Worm (Caenorhabditis elegans) whole organism, mixed stage, embryonic: ENCODE data around the gene F46F5.7.

Source experiments
- ceh-39 ChIP-seq: fragments of 150-350 bp; optimal IDR thresholded peaks from 2 replicates; lab custom pipeline; 2014; ENCODE audit warnings: missing biosample characterization, missing genetic modification characterization
- lin-13 ChIP-seq: fragments of 150-350 bp; optimal IDR thresholded peaks from 2 replicates; lab custom pipeline; 2014; ENCODE audit warnings: missing biosample characterization, missing genetic modification characterization
- lin-32 ChIP-seq: fragments of 200-800 bp; sonication (Bioruptor generic); optimal IDR thresholded peaks from 2 replicates; lab custom pipeline; 2018; ENCODE audit warnings: mild to moderate bottlenecking, missing genetic modification characterization, missing compliant biosample characterization
- lsy-2 ChIP-seq: fragments of 150-350 bp; optimal IDR thresholded peaks from 2 replicates; lab custom pipeline; 2014; ENCODE audit warnings: missing biosample characterization, missing genetic modification characterization
- mep-1 ChIP-seq: fragments of 150-350 bp; optimal IDR thresholded peaks from 2 replicates; lab custom pipeline; 2017; ENCODE audit warnings: missing biosample characterization, missing genetic modification reagents, missing genetic modification characterization, inconsistent platforms
- nhr-12 ChIP-seq: fragments of 150-350 bp; optimal IDR thresholded peaks from 2 replicates; lab custom pipeline; 2014; ENCODE audit warnings: missing biosample characterization, missing genetic modification characterization
- nhr-2 ChIP-seq: fragments of 150-350 bp; optimal IDR thresholded peaks from 2 replicates; lab custom pipeline; 2014; ENCODE audit warnings: missing biosample characterization, missing genetic modification characterization
- nhr-237 ChIP-seq: fragments of 150-350 bp; optimal IDR thresholded peaks from 2 replicates; lab custom pipeline; 2014; ENCODE audit warnings: missing biosample characterization, missing genetic modification characterization
- nhr-76 ChIP-seq: sonication (generic microtip); optimal IDR thresholded peaks from 2 replicates; lab custom pipeline; 2017; ENCODE audit warnings: missing biosample characterization, missing genetic modification characterization
- pha-4 ChIP-seq: fragments of 150-350 bp; optimal IDR thresholded peaks from 2 replicates; lab custom pipeline; 2018; ENCODE audit warnings: missing biosample characterization, missing genetic modification reagents, missing genetic modification characterization
- tbx-8 ChIP-seq: fragments of 200-800 bp; sonication (Bioruptor generic); optimal IDR thresholded peaks from 2 replicates; lab custom pipeline; 2018; ENCODE audit warnings: mild to moderate bottlenecking, missing genetic modification characterization, moderate library complexity, missing compliant biosample characterization
- unc-39 ChIP-seq: fragments of 150-350 bp; optimal IDR thresholded peaks from 2 replicates; lab custom pipeline; 2014; ENCODE audit warnings: missing biosample characterization, missing genetic modification characterization
- unc-62 ChIP-seq: fragments of 150-350 bp; optimal IDR thresholded peaks from 2 replicates; lab custom pipeline; 2014; ENCODE audit warnings: missing biosample characterization, missing genetic modification reagents, missing genetic modification characterization
- ztf-11 ChIP-seq: fragments of 150-350 bp; optimal IDR thresholded peaks from 2 replicates; lab custom pipeline; 2014; ENCODE audit warnings: missing biosample characterization, missing genetic modification characterization

ce11 chrII:821514-821913 is 1.1 kb upstream of the F46F5.7 start, which contains the start of gene F46F5.8:
- no peak for TF ChIP-seq unc-39
- TF ChIP-seq nhr-237, result no peak
- no peak for TF ChIP-seq unc-62
- no peak for TF ChIP-seq nhr-12 (tag; lab: Kevin White, UChicago)
- TF ChIP-seq lsy-2 (tag; lab: Kevin White, UChicago), result no peak
- TF ChIP-seq ceh-39 (tag; lab: Kevin White, UChicago), result no peak
- no peak for TF ChIP-seq ztf-11 (tag; lab: Kevin White, UChicago)
- no peak for TF ChIP-seq lin-32
- no peak for TF ChIP-seq pha-4 (tag; lab: Kevin White, UChicago)
- no peak for TF ChIP-seq nhr-76 (tag; lab: Kevin White, UChicago)
- TF ChIP-seq lin-13 (tag; lab: Kevin White, UChicago), result no peak
- no peak for TF ChIP-seq tbx-8
- TF ChIP-seq mep-1 (tag; lab: Kevin White, UChicago), result no peak
- TF ChIP-seq nhr-2 (tag; lab: Kevin White, UChicago), result no peak
